Worm (Caenorhabditis elegans) whole organism, young adult: Measurements from ENCODE around the gene zipt-9.

Source experiments
- C06A6.2 ChIP-seq: fragments of 200-800 bp; sonication (Bioruptor generic); conservative IDR thresholded peaks from 2 replicates; pipeline ENCODE4 v1.3.6; 2022; ENCODE audit warnings: missing genetic modification characterization, missing compliant biosample characterization
- C17E4.6 ChIP-seq: fragments of 200-800 bp; sonication (Bioruptor generic); IDR thresholded peaks from 2 replicates; pipeline ENCODE4 v1.3.6; 2022; ENCODE audit warnings: missing genetic modification reagents, missing genetic modification characterization, missing compliant biosample characterization
- F23B12.7 ChIP-seq: sonication (generic microtip); optimal IDR thresholded peaks from 2 replicates; lab custom pipeline; 2017; ENCODE audit warnings: missing genetic modification characterization, mild to moderate bottlenecking, missing compliant biosample characterization, antibody characterized with exemption, moderate library complexity; ENCODE audit not compliant: insufficient read depth
- F49E8.2 ChIP-seq: sonication (generic microtip); optimal IDR thresholded peaks from 3 replicates; lab custom pipeline; 2017; ENCODE audit warnings: missing genetic modification characterization, mild to moderate bottlenecking, missing compliant biosample characterization, antibody characterized with exemption, moderate library complexity; ENCODE audit not compliant: insufficient read depth
- F52B5.7 ChIP-seq: sonication (generic microtip); optimal IDR thresholded peaks from 2 replicates; lab custom pipeline; 2016; ENCODE audit warnings: mild to moderate bottlenecking, missing genetic modification characterization, missing compliant biosample characterization
- F57A8.1 ChIP-seq: fragments of 200-800 bp; sonication (Bioruptor generic); optimal IDR thresholded peaks from 2 replicates; lab custom pipeline; 2018; ENCODE audit warnings: mild to moderate bottlenecking, missing genetic modification characterization, moderate library complexity, missing compliant biosample characterization
- K11D2.4 ChIP-seq: fragments of 200-800 bp; sonication (Bioruptor generic); IDR thresholded peaks from 2 replicates; pipeline ENCODE4 v1.3.6; 2022; ENCODE audit warnings: missing genetic modification reagents, missing genetic modification characterization, missing compliant biosample characterization
- Y53F4B.3 ChIP-seq: fragments of 200-800 bp; sonication (Bioruptor generic); IDR thresholded peaks from 2 replicates; pipeline ENCODE4 v1.3.6; 2022; ENCODE audit warnings: missing genetic modification reagents, missing genetic modification characterization, missing compliant biosample characterization
- Y53G8AR.9 ChIP-seq: fragments of 200-800 bp; sonication (Bioruptor generic); conservative IDR thresholded peaks from 2 replicates; pipeline ENCODE4 v1.3.6; 2022; ENCODE audit warnings: missing genetic modification reagents, missing genetic modification characterization, missing compliant biosample characterization
- akir-1 ChIP-seq: fragments of 200-800 bp; sonication (Bioruptor generic); optimal IDR thresholded peaks from 2 replicates; lab custom pipeline; 2018; ENCODE audit warnings: mild to moderate bottlenecking, missing genetic modification characterization, moderate library complexity, missing compliant biosample characterization
- aptf-2 ChIP-seq: fragments of 200-800 bp; sonication (Bioruptor generic); conservative IDR thresholded peaks from 2 replicates; pipeline ENCODE4 v1.3.6; 2022; ENCODE audit warnings: missing genetic modification reagents, missing genetic modification characterization, missing compliant biosample characterization
- aptf-3 ChIP-seq: fragments of 200-800 bp; sonication (Bioruptor generic); IDR thresholded peaks from 2 replicates; pipeline ENCODE4 v1.3.6; 2022; ENCODE audit warnings: missing genetic modification characterization, missing compliant biosample characterization
- atf-7 ChIP-seq: sonication (generic microtip); optimal IDR thresholded peaks from 2 replicates; lab custom pipeline; 2017; ENCODE audit warnings: mild to moderate bottlenecking, missing genetic modification characterization, missing compliant biosample characterization
- attf-6 ChIP-seq: fragments of 200-800 bp; sonication (Bioruptor generic); IDR thresholded peaks from 2 replicates; pipeline ENCODE4 v1.3.6; 2022; ENCODE audit warnings: missing genetic modification reagents, missing genetic modification characterization, missing compliant biosample characterization
- ceh-27 ChIP-seq: fragments of 200-800 bp; sonication (Bioruptor generic); optimal IDR thresholded peaks from 2 replicates; lab custom pipeline; 2018; ENCODE audit warnings: mild to moderate bottlenecking, missing genetic modification characterization, moderate library complexity, missing compliant biosample characterization
- ceh-58 ChIP-seq: fragments of 200-800 bp; sonication (Bioruptor generic); IDR thresholded peaks from 2 replicates; pipeline ENCODE4 v1.3.6; 2022; ENCODE audit warnings: missing genetic modification characterization, missing compliant biosample characterization
- ceh-79 ChIP-seq: sonication (generic microtip); optimal IDR thresholded peaks from 2 replicates; lab custom pipeline; 2017; ENCODE audit warnings: mild to moderate bottlenecking, missing genetic modification characterization, missing compliant biosample characterization
- ceh-91 ChIP-seq: fragments of 200-800 bp; sonication (Bioruptor generic); IDR thresholded peaks from 2 replicates; pipeline ENCODE4 v1.3.6; 2022; ENCODE audit warnings: missing genetic modification reagents, missing genetic modification characterization, missing compliant biosample characterization
- dpff-1 ChIP-seq: sonication (generic microtip); optimal IDR thresholded peaks from 2 replicates; lab custom pipeline; 2017; ENCODE audit warnings: mild to moderate bottlenecking, missing genetic modification characterization, missing compliant biosample characterization
- efl-1 ChIP-seq: fragments of 150-350 bp; optimal IDR thresholded peaks from 2 replicates; lab custom pipeline; 2014; ENCODE audit warnings: missing biosample characterization, missing genetic modification reagents, missing genetic modification characterization
- egrh-3 ChIP-seq: fragments of 200-800 bp; sonication (Bioruptor generic); IDR thresholded peaks from 2 replicates; pipeline ENCODE4 v1.3.6; 2022; ENCODE audit warnings: missing genetic modification reagents, missing genetic modification characterization, missing compliant biosample characterization
- ets-4 ChIP-seq: fragments of 200-800 bp; sonication (Bioruptor generic); optimal IDR thresholded peaks from 2 replicates; lab custom pipeline; 2018; ENCODE audit warnings: mild to moderate bottlenecking, missing genetic modification characterization, missing compliant biosample characterization
- fkh-3 ChIP-seq: sonication (generic microtip); optimal IDR thresholded peaks from 2 replicates; lab custom pipeline; 2016; ENCODE audit warnings: mild to moderate bottlenecking, missing genetic modification characterization, missing compliant biosample characterization
- gei-17 ChIP-seq: fragments of 200-800 bp; sonication (Bioruptor generic); optimal IDR thresholded peaks from 2 replicates; lab custom pipeline; 2018; ENCODE audit warnings: mild to moderate bottlenecking, missing genetic modification characterization, missing compliant biosample characterization
- hlh-26 ChIP-seq: fragments of 200-800 bp; sonication (Bioruptor generic); conservative IDR thresholded peaks from 2 replicates; pipeline ENCODE4 v1.3.6; 2022; ENCODE audit warnings: missing genetic modification reagents, missing genetic modification characterization, missing compliant biosample characterization
- hmg-1.2 ChIP-seq: fragments of 200-800 bp; sonication (Bioruptor generic); IDR thresholded peaks from 2 replicates; pipeline ENCODE4 v1.3.6; 2022; ENCODE audit warnings: missing genetic modification reagents, missing genetic modification characterization, missing compliant biosample characterization
- hsf-1 ChIP-seq: fragments of 200-800 bp; sonication (Bioruptor generic); IDR thresholded peaks from 2 replicates; pipeline ENCODE4 v1.3.6; 2022; ENCODE audit warnings: missing genetic modification reagents, missing genetic modification characterization, missing compliant biosample characterization
- let-526 ChIP-seq: fragments of 200-800 bp; sonication (Bioruptor generic); IDR thresholded peaks from 2 replicates; pipeline ENCODE4 v1.3.6; 2022; ENCODE audit warnings: missing genetic modification reagents, missing genetic modification characterization, missing compliant biosample characterization
- lin-40 ChIP-seq: sonication (generic microtip); optimal IDR thresholded peaks from 2 replicates; lab custom pipeline; 2016; ENCODE audit warnings: missing genetic modification characterization, mild to moderate bottlenecking, missing compliant biosample characterization, missing genotype, missing genetic modification reagents
- lin-54 ChIP-seq: fragments of 200-800 bp; sonication (Bioruptor generic); optimal IDR thresholded peaks from 2 replicates; lab custom pipeline; 2018; ENCODE audit warnings: mild to moderate bottlenecking, missing genetic modification characterization, missing compliant biosample characterization
- lsl-1 ChIP-seq: fragments of 200-800 bp; sonication (Bioruptor generic); optimal IDR thresholded peaks from 2 replicates; lab custom pipeline; 2018; ENCODE audit warnings: mild to moderate bottlenecking, missing genetic modification characterization, moderate library complexity, missing compliant biosample characterization
- lsy-27 ChIP-seq: sonication (generic microtip); optimal IDR thresholded peaks from 2 replicates; lab custom pipeline; 2017; ENCODE audit warnings: missing genetic modification characterization, mild to moderate bottlenecking, missing compliant biosample characterization, antibody characterized with exemption, missing genotype, borderline replicate concordance; ENCODE audit not compliant: insufficient read depth
- madf-6 ChIP-seq: fragments of 200-800 bp; sonication (Bioruptor generic); IDR thresholded peaks from 2 replicates; pipeline ENCODE4 v1.3.6; 2022; ENCODE audit warnings: missing genetic modification reagents, missing genetic modification characterization, missing compliant biosample characterization
- mcd-1 ChIP-seq: fragments of 200-800 bp; sonication (Bioruptor generic); IDR thresholded peaks from 2 replicates; pipeline ENCODE4 v1.3.6; 2022; ENCODE audit warnings: missing genetic modification reagents, missing genetic modification characterization, missing compliant biosample characterization
- nfya-2 ChIP-seq: fragments of 200-800 bp; sonication (Bioruptor generic); IDR thresholded peaks from 2 replicates; pipeline ENCODE4 v1.3.6; 2022; ENCODE audit warnings: missing genetic modification reagents, missing genetic modification characterization, missing compliant biosample characterization
- nhr-120 ChIP-seq: fragments of 200-800 bp; sonication (Bioruptor generic); IDR thresholded peaks from 2 replicates; pipeline ENCODE4 v1.3.6; 2022; ENCODE audit warnings: missing genetic modification characterization, missing compliant biosample characterization
- sdz-38 ChIP-seq: sonication (generic microtip); optimal IDR thresholded peaks from 2 replicates; lab custom pipeline; 2016; ENCODE audit warnings: missing genotype, missing genetic modification characterization, missing compliant biosample characterization
- sea-2 ChIP-seq: fragments of 200-800 bp; sonication (Bioruptor generic); IDR thresholded peaks from 2 replicates; pipeline ENCODE4 v1.3.6; 2022; ENCODE audit warnings: missing genetic modification characterization, missing compliant biosample characterization
- snpc-3.4 ChIP-seq: sonication (generic microtip); optimal IDR thresholded peaks from 2 replicates; lab custom pipeline; 2017; ENCODE audit warnings: missing genetic modification characterization, mild to moderate bottlenecking, missing compliant biosample characterization, antibody characterized with exemption, moderate library complexity, missing genotype, missing genetic modification reagents
- xnd-1 ChIP-seq: sonication (generic microtip); optimal IDR thresholded peaks from 2 replicates; lab custom pipeline; 2016; ENCODE audit warnings: missing genotype, missing genetic modification reagents, missing genetic modification characterization, missing compliant biosample characterization
- ztf-22 ChIP-seq: fragments of 200-800 bp; sonication (Bioruptor generic); optimal IDR thresholded peaks from 2 replicates; lab custom pipeline; 2018; ENCODE audit warnings: mild to moderate bottlenecking, missing genetic modification characterization, moderate library complexity, missing compliant biosample characterization
- ztf-25 ChIP-seq: fragments of 200-800 bp; sonication (Bioruptor generic); IDR thresholded peaks from 2 replicates; pipeline ENCODE4 v1.3.6; 2022; ENCODE audit warnings: missing genetic modification reagents, missing genetic modification characterization, missing compliant biosample characterization
- ztf-3 ChIP-seq: fragments of 200-800 bp; sonication (Bioruptor generic); optimal IDR thresholded peaks from 2 replicates; lab custom pipeline; 2018; ENCODE audit warnings: mild to moderate bottlenecking, missing genetic modification characterization, missing compliant biosample characterization

Gene zipt-9

ce11 chrV:13686513-13686912 lies 28.6 kb downstream of the zipt-9 start:
- TF ChIP-seq lin-40 (no peak), ceh-27 (GFP tag; lab: Kevin White, UChicago) (peak; percentile 32)

- TF ChIP-seq snpc-3.4 (tag; lab: Kevin White, UChicago): no peak
Measured at ce11 chrV:13681445-13681844, 33.6 kb downstream of the zipt-9 start.

- TF ChIP-seq F49E8.2 (tag; lab: Kevin White, UChicago) (no peak), madf-6 (no peak), lsy-27 (tag; lab: Kevin White, UChicago) (no peak), dpff-1 (tag; lab: Kevin White, UChicago) (no peak), C06A6.2 (GFP tag; lab: Robert Waterston, UW) (no peak), efl-1 (GFP tag; lab: Kevin White, UChicago) (no peak), nfya-2 (GFP tag; lab: Robert Waterston, UW) (no peak), gei-17 (no peak), mcd-1 (GFP tag; lab: Robert Waterston, UW) (no peak), ztf-25 (no peak), sdz-38 (tag; lab: Kevin White, UChicago) (no peak), ceh-79 (tag; lab: Kevin White, UChicago) (no peak), lin-54 (GFP tag; lab: Kevin White, UChicago) (no peak), K11D2.4 (no peak), aptf-3 (GFP tag; lab: Robert Waterston, UW) (no peak), sea-2 (GFP tag; lab: Robert Waterston, UW) (no peak), attf-6 (no peak)
- TF ChIP-seq, all 124 proteins: peak for 0
Measured at ce11 chrV:13679859-13680258, 35.2 kb downstream of the zipt-9 start.

- TF ChIP-seq lsl-1 (GFP tag; lab: Kevin White, UChicago) (peak; percentile 75), F23B12.7 (peak; percentile 61), ceh-91 (GFP tag; lab: Robert Waterston, UW) (0 out of 2 replicates have a peak, but pooled peaks have one; percentile 20), atf-7 (tag; lab: Kevin White, UChicago) (peak; percentile 30), ets-4 (GFP tag; lab: Kevin White, UChicago) (no peak), lin-40 (peak; percentile 85), F57A8.1 (GFP tag; lab: Kevin White, UChicago) (no peak), ztf-22 (no peak), K11D2.4 (peak; percentile 68; the same call in 1 of the 2 replicates), xnd-1 (tag; lab: Kevin White, UChicago) (peak; percentile 68), attf-6 (peak; percentile 59), ceh-58 (GFP tag; lab: Robert Waterston, UW) (no peak), Y53G8AR.9 (GFP tag; lab: Robert Waterston, UW) (peak; percentile 87), egrh-3 (GFP tag; lab: Robert Waterston, UW) (no peak), ztf-3 (GFP tag; lab: Kevin White, UChicago) (no peak), Y53F4B.3 (no peak), C17E4.6 (GFP tag; lab: Robert Waterston, UW) (no peak), F52B5.7 (no peak), akir-1 (GFP tag; lab: Kevin White, UChicago) (no peak), efl-1 (GFP tag; lab: Kevin White, UChicago) (peak; percentile 53), aptf-3 (GFP tag; lab: Robert Waterston, UW) (no peak), lsy-27 (tag; lab: Kevin White, UChicago) (no peak), hlh-26 (GFP tag; lab: Robert Waterston, UW) (no peak), ceh-79 (tag; lab: Kevin White, UChicago) (no peak), aptf-2 (GFP tag; lab: Robert Waterston, UW) (no peak), let-526 (GFP tag; lab: Robert Waterston, UW) (no peak), nhr-120 (GFP tag; lab: Robert Waterston, UW) (no peak), fkh-3 (no peak), hmg-1.2 (GFP tag; lab: Robert Waterston, UW) (peak; percentile 98), hsf-1 (GFP tag; lab: Robert Waterston, UW) (peak; percentile 81)
Measured at ce11 chrV:13678542-13678941, 36.5 kb downstream of the zipt-9 start, which contains the start of the genes tag-65 and ccz-1. TSS of gene tag-65 (minus strand) at chrV:13678587. TSS of gene ccz-1 (plus strand) at chrV:13678875.
